Worm (Caenorhabditis elegans) whole organism, young adult: ENCODE measurements around the gene C26B9.3.

Experiments used
- B0035.1 ChIP-seq: sonication (generic microtip); optimal IDR thresholded peaks from 2 replicates; lab custom pipeline; 2016; ENCODE audit warnings: missing genetic modification characterization, mild to moderate bottlenecking, missing compliant biosample characterization, missing genotype, missing genetic modification reagents
- B0336.3 ChIP-seq: fragments of 200-800 bp; sonication (Bioruptor generic); IDR thresholded peaks from 2 replicates; pipeline ENCODE4 v1.3.6; 2022; ENCODE audit warnings: missing genetic modification characterization, missing compliant biosample characterization
- F23B12.7 ChIP-seq: sonication (generic microtip); optimal IDR thresholded peaks from 2 replicates; lab custom pipeline; 2017; ENCODE audit warnings: missing genetic modification characterization, mild to moderate bottlenecking, missing compliant biosample characterization, antibody characterized with exemption, moderate library complexity; ENCODE audit not compliant: insufficient read depth
- F37B4.10 ChIP-seq: fragments of 200-800 bp; sonication (Bioruptor generic); IDR thresholded peaks from 2 replicates; pipeline ENCODE4 v1.3.6; 2022; ENCODE audit warnings: missing genetic modification characterization, missing compliant biosample characterization
- F52B5.7 ChIP-seq: sonication (generic microtip); optimal IDR thresholded peaks from 2 replicates; lab custom pipeline; 2016; ENCODE audit warnings: mild to moderate bottlenecking, missing genetic modification characterization, missing compliant biosample characterization
- K12H6.12 ChIP-seq: fragments of 200-800 bp; sonication (Bioruptor generic); optimal IDR thresholded peaks from 2 replicates; lab custom pipeline; 2018; ENCODE audit warnings: mild to moderate bottlenecking, missing genetic modification characterization, missing compliant biosample characterization
- T07F8.4 ChIP-seq: sonication (generic microtip); optimal IDR thresholded peaks from 2 replicates; lab custom pipeline; 2016; ENCODE audit warnings: mild to moderate bottlenecking, missing genetic modification characterization, moderate library complexity, missing compliant biosample characterization
- T26A5.8 ChIP-seq: sonication (generic microtip); optimal IDR thresholded peaks from 2 replicates; lab custom pipeline; 2016; ENCODE audit warnings: missing genetic modification characterization, missing compliant biosample characterization
- Y53F4B.3 ChIP-seq: fragments of 200-800 bp; sonication (Bioruptor generic); IDR thresholded peaks from 2 replicates; pipeline ENCODE4 v1.3.6; 2022; ENCODE audit warnings: missing genetic modification reagents, missing genetic modification characterization, missing compliant biosample characterization
- Y53G8AR.9 ChIP-seq: fragments of 200-800 bp; sonication (Bioruptor generic); conservative IDR thresholded peaks from 2 replicates; pipeline ENCODE4 v1.3.6; 2022; ENCODE audit warnings: missing genetic modification reagents, missing genetic modification characterization, missing compliant biosample characterization
- Y56A3A.18 ChIP-seq: fragments of 200-800 bp; sonication (Bioruptor generic); IDR thresholded peaks from 2 replicates; pipeline ENCODE4 v1.3.6; 2022; ENCODE audit warnings: missing genetic modification reagents, missing genetic modification characterization, missing compliant biosample characterization
- Y79H2A.3 ChIP-seq: fragments of 200-800 bp; sonication (Bioruptor generic); conservative IDR thresholded peaks from 2 replicates; pipeline ENCODE4 v1.3.6; 2022; ENCODE audit warnings: missing genetic modification reagents, missing genetic modification characterization, missing compliant biosample characterization
- aptf-2 ChIP-seq: fragments of 200-800 bp; sonication (Bioruptor generic); conservative IDR thresholded peaks from 2 replicates; pipeline ENCODE4 v1.3.6; 2022; ENCODE audit warnings: missing genetic modification reagents, missing genetic modification characterization, missing compliant biosample characterization
- attf-5 ChIP-seq: fragments of 200-800 bp; sonication (Bioruptor generic); optimal IDR thresholded peaks from 2 replicates; lab custom pipeline; 2018; ENCODE audit warnings: mild to moderate bottlenecking, missing genetic modification characterization, missing compliant biosample characterization
- ccch-3 ChIP-seq: fragments of 200-800 bp; sonication (Bioruptor generic); optimal IDR thresholded peaks from 2 replicates; lab custom pipeline; 2018; ENCODE audit warnings: mild to moderate bottlenecking, missing genetic modification characterization, missing compliant biosample characterization
- cebp-1 ChIP-seq, 2 experiments: fragments of 200-800 bp in 1 of 2; sonication (Bioruptor generic) in 1 of 2; sonication (generic microtip) in 1 of 2; IDR thresholded peaks in 1 of 2; optimal IDR thresholded peaks in 1 of 2; 2 replicates each; pipeline versions ENCODE4 v1.3.6 to Lab custom; 2017 to 2022; ENCODE audit warnings: missing compliant biosample characterization in 2 of 2, missing genetic modification characterization in 2 of 2, mild to moderate bottlenecking in 1 of 2, missing genetic modification reagents in 1 of 2, moderate library complexity in 1 of 2
- ceh-40 ChIP-seq: fragments of 200-800 bp; sonication (Bioruptor generic); IDR thresholded peaks from 2 replicates; pipeline ENCODE4 v1.3.6; 2022; ENCODE audit warnings: missing genetic modification characterization, missing compliant biosample characterization
- ceh-79 ChIP-seq: sonication (generic microtip); optimal IDR thresholded peaks from 2 replicates; lab custom pipeline; 2017; ENCODE audit warnings: mild to moderate bottlenecking, missing genetic modification characterization, missing compliant biosample characterization
- chd-7 ChIP-seq: sonication (generic microtip); optimal IDR thresholded peaks from 2 replicates; lab custom pipeline; 2016; ENCODE audit warnings: mild to moderate bottlenecking, missing genetic modification characterization, moderate library complexity, missing compliant biosample characterization
- dox-1 ChIP-seq: fragments of 200-800 bp; sonication (Bioruptor generic); IDR thresholded peaks from 2 replicates; pipeline ENCODE4 v1.3.6; 2022; ENCODE audit warnings: missing genetic modification reagents, missing genetic modification characterization, missing compliant biosample characterization
- dpl-1 ChIP-seq: fragments of 150-350 bp; optimal IDR thresholded peaks from 2 replicates; lab custom pipeline; 2014; ENCODE audit warnings: missing biosample characterization, missing genetic modification reagents, missing genetic modification characterization
- efl-1 ChIP-seq: fragments of 150-350 bp; optimal IDR thresholded peaks from 2 replicates; lab custom pipeline; 2014; ENCODE audit warnings: missing biosample characterization, missing genetic modification reagents, missing genetic modification characterization
- ekl-4 ChIP-seq: fragments of 200-800 bp; sonication (Bioruptor generic); IDR thresholded peaks from 2 replicates; pipeline ENCODE4 v1.3.6; 2022; ENCODE audit warnings: missing genetic modification reagents, missing genetic modification characterization, missing compliant biosample characterization
- gei-17 ChIP-seq: fragments of 200-800 bp; sonication (Bioruptor generic); optimal IDR thresholded peaks from 2 replicates; lab custom pipeline; 2018; ENCODE audit warnings: mild to moderate bottlenecking, missing genetic modification characterization, missing compliant biosample characterization
- hmg-1.2 ChIP-seq: fragments of 200-800 bp; sonication (Bioruptor generic); IDR thresholded peaks from 2 replicates; pipeline ENCODE4 v1.3.6; 2022; ENCODE audit warnings: missing genetic modification reagents, missing genetic modification characterization, missing compliant biosample characterization
- hmg-20 ChIP-seq: fragments of 200-800 bp; sonication (Bioruptor generic); IDR thresholded peaks from 2 replicates; pipeline ENCODE4 v1.3.6; 2022; ENCODE audit warnings: missing genetic modification reagents, missing genetic modification characterization, missing compliant biosample characterization
- lin-40 ChIP-seq: sonication (generic microtip); optimal IDR thresholded peaks from 2 replicates; lab custom pipeline; 2016; ENCODE audit warnings: missing genetic modification characterization, mild to moderate bottlenecking, missing compliant biosample characterization, missing genotype, missing genetic modification reagents
- madf-10 ChIP-seq: sonication (generic microtip); optimal IDR thresholded peaks from 2 replicates; lab custom pipeline; 2016; ENCODE audit warnings: mild to moderate bottlenecking, missing genetic modification characterization, missing compliant biosample characterization
- madf-3 ChIP-seq: fragments of 200-800 bp; sonication (Bioruptor generic); IDR thresholded peaks from 2 replicates; pipeline ENCODE4 v1.3.6; 2022; ENCODE audit warnings: missing genetic modification reagents, missing genetic modification characterization, missing compliant biosample characterization
- madf-6 ChIP-seq: fragments of 200-800 bp; sonication (Bioruptor generic); IDR thresholded peaks from 2 replicates; pipeline ENCODE4 v1.3.6; 2022; ENCODE audit warnings: missing genetic modification reagents, missing genetic modification characterization, missing compliant biosample characterization
- madf-8 ChIP-seq: fragments of 200-800 bp; sonication (Bioruptor generic); conservative IDR thresholded peaks from 2 replicates; pipeline ENCODE4 v1.3.6; 2022; ENCODE audit warnings: missing genetic modification reagents, missing genetic modification characterization, missing compliant biosample characterization
- mes-4 ChIP-seq: sonication (generic microtip); optimal IDR thresholded peaks from 2 replicates; lab custom pipeline; 2016; ENCODE audit warnings: missing genotype, missing genetic modification characterization, missing compliant biosample characterization
- mxl-1 ChIP-seq: sonication (generic microtip); optimal IDR thresholded peaks from 2 replicates; lab custom pipeline; 2016; ENCODE audit warnings: missing genetic modification characterization, missing compliant biosample characterization
- nfyb-1 ChIP-seq: fragments of 200-800 bp; sonication (Bioruptor generic); IDR thresholded peaks from 2 replicates; pipeline ENCODE4 v1.3.6; 2022; ENCODE audit warnings: missing genetic modification reagents, missing genetic modification characterization, missing compliant biosample characterization
- nhr-179 ChIP-seq: sonication (generic microtip); optimal IDR thresholded peaks from 2 replicates; lab custom pipeline; 2016; ENCODE audit warnings: mild to moderate bottlenecking, missing genetic modification characterization, missing compliant biosample characterization
- nhr-27 ChIP-seq: fragments of 200-800 bp; sonication (Bioruptor generic); optimal IDR thresholded peaks from 2 replicates; lab custom pipeline; 2018; ENCODE audit warnings: mild to moderate bottlenecking, missing genetic modification characterization, moderate library complexity, missing compliant biosample characterization
- nhr-80 ChIP-seq: sonication (generic microtip); optimal IDR thresholded peaks from 2 replicates; lab custom pipeline; 2016; ENCODE audit warnings: missing genetic modification characterization, missing compliant biosample characterization
- rcor-1 ChIP-seq: fragments of 200-800 bp; sonication (Bioruptor generic); IDR thresholded peaks from 2 replicates; pipeline ENCODE4 v1.3.6; 2022; ENCODE audit warnings: missing genetic modification reagents, missing genetic modification characterization, missing compliant biosample characterization
- sea-2 ChIP-seq: fragments of 200-800 bp; sonication (Bioruptor generic); IDR thresholded peaks from 2 replicates; pipeline ENCODE4 v1.3.6; 2022; ENCODE audit warnings: missing genetic modification characterization, missing compliant biosample characterization
- snpc-4 ChIP-seq, 5 experiments: fragments of 150-350 bp in 1 of 5; sonication (generic microtip) in 4 of 5; optimal IDR thresholded peaks; 2 replicates each; lab custom pipeline; 2014 to 2018; ENCODE audit warnings: missing genetic modification characterization in 5 of 5, missing biosample characterization in 3 of 5, antibody characterized with exemption in 2 of 5, mild to moderate bottlenecking in 2 of 5, missing compliant biosample characterization in 2 of 5, missing genotype in 2 of 5, moderate library complexity in 2 of 5, missing genetic modification reagents in 1 of 5
- sptf-2 ChIP-seq: fragments of 200-800 bp; sonication (Bioruptor generic); optimal IDR thresholded peaks from 2 replicates; lab custom pipeline; 2018; ENCODE audit warnings: mild to moderate bottlenecking, missing genetic modification characterization, missing compliant biosample characterization
- zfh-2 ChIP-seq: fragments of 200-800 bp; sonication (Bioruptor generic); conservative IDR thresholded peaks from 2 replicates; pipeline ENCODE4 v1.3.6; 2022; ENCODE audit warnings: missing genetic modification reagents, missing genetic modification characterization, missing compliant biosample characterization
- ztf-18 ChIP-seq: sonication (generic microtip); optimal IDR thresholded peaks from 2 replicates; lab custom pipeline; 2016; ENCODE audit warnings: missing genotype, mild to moderate bottlenecking, missing genetic modification characterization, missing compliant biosample characterization
- ztf-25 ChIP-seq: fragments of 200-800 bp; sonication (Bioruptor generic); IDR thresholded peaks from 2 replicates; pipeline ENCODE4 v1.3.6; 2022; ENCODE audit warnings: missing genetic modification reagents, missing genetic modification characterization, missing compliant biosample characterization
- ztf-28 ChIP-seq: fragments of 200-800 bp; sonication (Bioruptor generic); IDR thresholded peaks from 2 replicates; pipeline ENCODE4 v1.3.6; 2022; ENCODE audit warnings: missing genetic modification reagents, missing genetic modification characterization, missing compliant biosample characterization

C26B9.3 gene

DNA sequence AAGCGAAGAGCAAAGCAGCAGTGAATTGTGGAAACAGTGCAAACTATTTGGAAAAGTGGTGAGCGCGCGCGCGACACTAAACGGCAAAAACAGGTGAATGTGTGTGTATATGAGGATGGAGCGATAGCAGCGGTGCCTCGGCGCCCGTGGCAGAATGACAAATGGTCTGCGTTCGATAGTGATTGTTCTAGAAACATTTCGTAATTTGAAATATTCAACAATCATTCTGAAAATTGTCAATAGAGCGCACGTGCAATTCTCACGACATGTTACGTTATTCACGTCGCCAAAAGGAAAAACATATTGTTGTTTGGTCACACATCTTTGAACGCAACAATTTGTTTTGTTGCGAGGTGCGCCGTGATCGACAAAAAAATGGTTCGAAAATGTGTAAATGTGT is 17.2 kb downstream of the C26B9.3 start:
- TF ChIP-seq nhr-27 (tag; lab: Kevin White, UChicago) (no peak), K12H6.12 (tag; lab: Kevin White, UChicago) (no peak), T26A5.8 (no peak), nfyb-1 (GFP tag; lab: Robert Waterston, UW) (no peak), ekl-4 (GFP tag; lab: Robert Waterston, UW) (no peak; the same call in 1 of the 2 replicates), mes-4 (tag; lab: Kevin White, UChicago) (no peak), rcor-1 (GFP tag; lab: Robert Waterston, UW) (no peak), nhr-80 (tag; lab: Kevin White, UChicago) (peak; percentile 61), madf-10 (tag; lab: Kevin White, UChicago) (no peak), B0336.3 (GFP tag; lab: Robert Waterston, UW) (peak; percentile 60), T07F8.4 (tag; lab: Kevin White, UChicago) (no peak), snpc-4 (GFP tag; optimal IDR thresholded peaks at IDR 0.05; lab: Kevin White, UChicago) (no peak), snpc-4 (tag; optimal IDR thresholded peaks at IDR 0.05; lab: Kevin White, UChicago) (peak in 1 of 4 experiments; percentile 38), Y79H2A.3 (GFP tag; lab: Robert Waterston, UW) (no peak), F52B5.7 (tag; lab: Kevin White, UChicago) (no peak), cebp-1 (GFP tag; IDR thresholded peaks at IDR 0.05; lab: Robert Waterston, UW) (peak; percentile 71), cebp-1 (tag; optimal IDR thresholded peaks at IDR 0.05; lab: Kevin White, UChicago) (peak; percentile 89), ztf-18 (tag; lab: Kevin White, UChicago) (no peak), lin-40 (tag; lab: Kevin White, UChicago) (peak; percentile 14), chd-7 (tag; lab: Kevin White, UChicago) (no peak), sptf-2 (GFP tag; lab: Kevin White, UChicago) (no peak), F23B12.7 (tag; lab: Kevin White, UChicago) (no peak), ceh-79 (tag; lab: Kevin White, UChicago) (no peak), attf-5 (GFP tag; lab: Kevin White, UChicago) (peak; percentile 15)

DNA sequence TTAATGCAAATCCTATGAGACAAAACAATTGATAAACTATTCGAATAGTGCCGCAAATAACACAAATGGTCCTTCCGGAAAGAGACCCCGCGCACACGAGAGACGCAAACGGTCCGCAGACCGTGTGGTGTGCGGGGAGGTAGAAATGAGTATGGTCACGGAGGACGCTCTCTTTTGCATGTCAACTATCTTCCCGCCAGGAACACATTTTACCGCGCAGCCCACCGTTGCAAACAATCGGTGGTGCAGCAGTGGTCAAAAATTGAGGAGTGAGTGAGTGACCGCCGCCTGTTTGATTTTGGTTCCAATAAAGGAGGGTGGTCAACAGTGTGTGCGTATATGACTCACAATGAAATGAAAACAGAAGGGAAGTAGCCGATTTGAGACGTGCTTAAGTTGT is 22.6 kb downstream of the C26B9.3 start:
- TF ChIP-seq efl-1 = peak; percentile 74
- TF ChIP-seq aptf-2 (GFP tag; lab: Robert Waterston, UW) = no peak
- peak; percentile 76 for TF ChIP-seq madf-6 (GFP tag; lab: Robert Waterston, UW)
- no peak for TF ChIP-seq Y53F4B.3 (GFP tag; lab: Robert Waterston, UW)
- 0 out of 2 replicates have a peak, but pooled peaks have one; percentile 27 for TF ChIP-seq dox-1
- TF ChIP-seq madf-8 (GFP tag; lab: Robert Waterston, UW) = peak; percentile 15; the same call in 1 of the 2 replicates
- TF ChIP-seq hmg-1.2 (GFP tag; lab: Robert Waterston, UW) = peak; percentile 52; the same call in 1 of the 2 replicates
- TF ChIP-seq ztf-25 = 0 out of 2 replicates have a peak, but pooled peaks have one; percentile 29
- TF ChIP-seq dpl-1 (GFP tag; lab: Kevin White, UChicago) = peak; percentile 18
- TF ChIP-seq zfh-2 (GFP tag; lab: Robert Waterston, UW) = 0 out of 2 replicates have a peak, but pooled peaks have one; percentile 36
- TF ChIP-seq, all 124 proteins: peak for 8

DNA sequence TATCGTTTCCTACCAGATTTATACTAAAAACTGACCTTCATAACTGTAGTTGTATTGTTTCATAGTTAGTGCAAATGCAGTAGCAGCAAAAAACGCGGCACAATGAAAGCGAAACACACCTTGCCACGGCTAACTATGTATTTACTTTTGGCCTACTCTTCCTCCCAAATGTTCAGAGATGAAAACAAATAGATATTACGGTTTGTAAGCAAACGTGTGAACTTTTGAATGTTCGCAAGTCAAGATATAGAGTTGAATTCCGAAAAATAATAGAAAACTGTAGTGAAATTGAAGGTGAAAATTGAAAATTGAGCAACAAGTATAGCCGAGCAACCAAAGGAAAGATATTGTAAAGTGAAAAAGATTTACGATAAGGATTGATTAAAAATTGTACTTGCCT is 26.1 kb downstream of the C26B9.3 start, which contains the start of gene chtl-1:
Gene chtl-1 (minus strand): TSS at position 101 of the 400 bp plus-strand sequence.
- TF ChIP-seq mxl-1 (tag; lab: Kevin White, UChicago) (no peak), hmg-20 (GFP tag; lab: Robert Waterston, UW) (no peak), snpc-4 (GFP tag; optimal IDR thresholded peaks at IDR 0.05; lab: Kevin White, UChicago) (no peak), snpc-4 (tag; optimal IDR thresholded peaks at IDR 0.05; lab: Kevin White, UChicago) (no peak), nhr-27 (tag; lab: Kevin White, UChicago) (no peak), Y56A3A.18 (GFP tag; lab: Robert Waterston, UW) (no peak), nhr-80 (tag; lab: Kevin White, UChicago) (no peak), madf-3 (no peak), B0035.1 (tag; lab: Kevin White, UChicago) (no peak), ztf-28 (no peak), hmg-1.2 (GFP tag; lab: Robert Waterston, UW) (no peak), F37B4.10 (GFP tag; lab: Robert Waterston, UW) (no peak), ceh-40 (GFP tag; lab: Robert Waterston, UW) (no peak), gei-17 (GFP tag; lab: Kevin White, UChicago) (no peak), sea-2 (no peak), nhr-179 (no peak), ccch-3 (GFP tag; lab: Kevin White, UChicago) (no peak), Y53G8AR.9 (no peak)
